Worm (Caenorhabditis elegans) whole organism, midembryonic: ENCODE measurements around the gene H37A05.2.

ENCODE experiments used
- T22C8.4 ChIP-seq: fragments of 200-800 bp; sonication (Bioruptor generic); IDR thresholded peaks from 2 replicates; pipeline ENCODE4 v1.3.6; 2022; ENCODE audit warnings: missing genetic modification characterization, missing compliant biosample characterization
- flt-1 ChIP-seq: fragments of 200-800 bp; sonication (Bioruptor generic); IDR thresholded peaks from 2 replicates; pipeline ENCODE4 v1.3.6; 2022; ENCODE audit warnings: missing genetic modification characterization, missing compliant biosample characterization
- klf-2 ChIP-seq: fragments of 200-800 bp; sonication (Bioruptor generic); conservative IDR thresholded peaks from 2 replicates; pipeline ENCODE4 v1.3.6; 2022; ENCODE audit warnings: missing genetic modification reagents, missing genetic modification characterization, missing compliant biosample characterization
- med-1 ChIP-seq: sonication (generic microtip); optimal IDR thresholded peaks from 2 replicates; lab custom pipeline; 2017; ENCODE audit warnings: missing genetic modification characterization, mild to moderate bottlenecking, missing compliant biosample characterization, antibody characterized with exemption, missing genetic modification reagents; ENCODE audit not compliant: insufficient read depth
- ref-1 ChIP-seq: fragments of 200-800 bp; sonication (Bioruptor generic); conservative IDR thresholded peaks from 2 replicates; pipeline ENCODE4 v1.3.6; 2022; ENCODE audit warnings: missing genetic modification reagents, missing genetic modification characterization, missing compliant biosample characterization

ce11 chrV:13580696-13581095 is 53.4 kb downstream of the H37A05.2 start, which contains the start of gene C50B8.5:
- TF ChIP-seq T22C8.4 (GFP tag; lab: Robert Waterston, UW), result no peak
- no peak for TF ChIP-seq med-1 (GFP tag; lab: Kevin White, UChicago)
- no peak for TF ChIP-seq klf-2 (GFP tag; lab: Robert Waterston, UW)
- no peak for TF ChIP-seq flt-1 (GFP tag; lab: Robert Waterston, UW)
- no peak for TF ChIP-seq ref-1
